Fruit fly (Drosophila melanogaster) whole organism, adult: ENCODE data around the gene CG14974.

Source experiments
- CG11617 ChIP-seq: fragments of 200-800 bp; sonication (Bioruptor generic); optimal IDR thresholded peaks from 2 replicates; lab custom pipeline; 2017; ENCODE audit warnings: mild to moderate bottlenecking, missing biosample characterization, missing genetic modification reagents, missing genetic modification characterization
- CG12768 ChIP-seq: fragments of 200-800 bp; sonication (Bioruptor generic); optimal IDR thresholded peaks from 2 replicates; lab custom pipeline; 2017; ENCODE audit warnings: missing biosample characterization, missing genetic modification characterization, mild to moderate bottlenecking, moderate library complexity, missing genetic modification reagents
- CG14711 ChIP-seq: fragments of 200-800 bp; sonication (Bioruptor generic); optimal IDR thresholded peaks from 2 replicates; lab custom pipeline; 2018; ENCODE audit warnings: missing biosample characterization, mild to moderate bottlenecking, missing genetic modification characterization, moderate library complexity
- CG1620 ChIP-seq: fragments of 200-800 bp; sonication (Bioruptor generic); optimal IDR thresholded peaks from 2 replicates; lab custom pipeline; 2016; ENCODE audit warnings: missing biosample characterization, missing genetic modification characterization
- CG33017 ChIP-seq: fragments of 200-800 bp; sonication (Bioruptor generic); optimal IDR thresholded peaks from 2 replicates; lab custom pipeline; 2018; ENCODE audit warnings: missing biosample characterization, mild to moderate bottlenecking, missing genetic modification characterization, moderate library complexity
- CG5204 ChIP-seq: fragments of 200-800 bp; sonication (Bioruptor generic); optimal IDR thresholded peaks from 2 replicates; lab custom pipeline; 2016; ENCODE audit warnings: missing biosample characterization, missing genetic modification characterization
- CG7045 ChIP-seq: fragments of 200-800 bp; sonication (Bioruptor generic); optimal IDR thresholded peaks from 2 replicates; lab custom pipeline; 2017; ENCODE audit warnings: missing biosample characterization, mild to moderate bottlenecking, missing genetic modification characterization
- CG7101 ChIP-seq: fragments of 200-800 bp; sonication (Bioruptor generic); optimal IDR thresholded peaks from 2 replicates; lab custom pipeline; 2018; ENCODE audit warnings: missing biosample characterization, mild to moderate bottlenecking, missing genetic modification characterization, moderate library complexity
- Clk ChIP-seq: fragments of 200-800 bp; sonication (Bioruptor generic); optimal IDR thresholded peaks from 2 replicates; lab custom pipeline; 2017; ENCODE audit warnings: missing biosample characterization, missing genetic modification characterization
- Crg-1 ChIP-seq: fragments of 200-800 bp; sonication (Bioruptor generic); optimal IDR thresholded peaks from 2 replicates; lab custom pipeline; 2016; ENCODE audit warnings: missing biosample characterization, missing genetic modification characterization
- Hr96 ChIP-seq: fragments of 200-800 bp; sonication (Bioruptor generic); optimal IDR thresholded peaks from 2 replicates; lab custom pipeline; 2016; ENCODE audit warnings: missing biosample characterization, missing genetic modification characterization
- Mnt ChIP-seq: fragments of 200-800 bp; sonication (Bioruptor generic); optimal IDR thresholded peaks from 2 replicates; lab custom pipeline; 2016; ENCODE audit warnings: missing biosample characterization, mild to moderate bottlenecking, missing genetic modification characterization
- bab1 ChIP-seq: fragments of 200-800 bp; sonication (Bioruptor generic); optimal IDR thresholded peaks from 3 replicates; lab custom pipeline; 2019; ENCODE audit warnings: missing biosample characterization, mild to moderate bottlenecking, missing genetic modification characterization, moderate library complexity
- cic ChIP-seq: fragments of 200-800 bp; sonication (Bioruptor generic); optimal IDR thresholded peaks from 2 replicates; lab custom pipeline; 2017; ENCODE audit warnings: missing biosample characterization, mild to moderate bottlenecking, missing genetic modification characterization, moderate library complexity
- cnc ChIP-seq, 2 experiments: fragments of >200 bp; optimal IDR thresholded peaks; 2 replicates each; lab custom pipeline; 2017
- kay ChIP-seq: fragments of 200-800 bp; sonication (Bioruptor generic); peaks from one replicate; lab custom pipeline; 2016; ENCODE audit warnings: missing biosample characterization, missing genetic modification characterization, borderline replicate concordance
- ovo ChIP-seq: fragments of 200-800 bp; sonication (Bioruptor generic); optimal IDR thresholded peaks from 2 replicates; lab custom pipeline; 2016; ENCODE audit warnings: missing biosample characterization, missing genetic modification characterization
- pad ChIP-seq: fragments of 200-800 bp; sonication (Bioruptor generic); optimal IDR thresholded peaks from 3 replicates; lab custom pipeline; 2017; ENCODE audit warnings: missing biosample characterization, missing genetic modification characterization, mild to moderate bottlenecking, moderate library complexity, missing genetic modification reagents
- tj ChIP-seq: fragments of 200-800 bp; sonication (Bioruptor generic); optimal IDR thresholded peaks from 3 replicates; lab custom pipeline; 2017; ENCODE audit warnings: missing biosample characterization, mild to moderate bottlenecking, missing genetic modification characterization, moderate library complexity
- toe ChIP-seq: fragments of 200-800 bp; sonication (Bioruptor generic); optimal IDR thresholded peaks from 2 replicates; lab custom pipeline; 2016; ENCODE audit warnings: missing biosample characterization, missing genetic modification characterization

Gene CG14974

DNA sequence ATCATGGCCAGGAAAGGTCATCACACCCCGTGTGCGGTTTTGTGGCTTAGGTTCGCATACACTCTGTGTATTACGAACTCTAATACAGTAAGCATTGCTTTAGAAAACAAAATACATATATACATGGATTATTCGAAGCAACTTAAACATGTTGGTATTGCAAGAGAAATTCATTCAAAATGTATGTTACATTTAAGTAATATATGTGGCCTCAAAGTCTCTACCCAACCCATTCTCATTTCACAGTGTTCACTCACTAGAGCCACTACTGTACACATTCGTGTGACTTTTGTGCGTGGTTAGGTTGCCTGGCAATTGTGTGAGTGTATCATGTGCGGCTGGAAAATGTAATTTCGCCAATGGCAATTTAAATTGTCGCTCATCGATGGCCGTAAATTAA lies 13.8 kb downstream of the CG14974 start:
- TF ChIP-seq CG1620 (GFP tag; lab: Kevin White, UChicago) (no peak), CG5204 (no peak), Crg-1 (GFP tag; lab: Kevin White, UChicago) (no peak), CG33017 (tag; lab: Kevin White, UChicago) (no peak), Mnt (GFP tag; lab: Kevin White, UChicago) (no peak), pad (GFP tag; lab: Kevin White, UChicago) (no peak), kay (GFP tag; lab: Kevin White, UChicago) (no peak), ovo (no peak), toe (GFP tag; lab: Kevin White, UChicago) (no peak), CG12768 (GFP tag; lab: Kevin White, UChicago) (no peak), CG11617 (GFP tag; lab: Kevin White, UChicago) (no peak), cnc (optimal IDR thresholded peaks at IDR 0.05; lab: Kevin White, UChicago) (no peak), cic (GFP tag; lab: Kevin White, UChicago) (no peak), Hr96 (GFP tag; lab: Kevin White, UChicago) (no peak), tj (GFP tag; lab: Kevin White, UChicago) (no peak), bab1 (GFP tag; lab: Kevin White, UChicago) (no peak), CG7101 (no peak), CG14711 (tag; lab: Kevin White, UChicago) (no peak)

- TF ChIP-seq bab1 (GFP tag; lab: Kevin White, UChicago) (no peak), cic (GFP tag; lab: Kevin White, UChicago) (no peak), Crg-1 (GFP tag; lab: Kevin White, UChicago) (no peak), Clk (GFP tag; lab: Kevin White, UChicago) (no peak), kay (GFP tag; lab: Kevin White, UChicago) (no peak), cnc (optimal IDR thresholded peaks at IDR 0.05; lab: Kevin White, UChicago) (no peak), CG7045 (GFP tag; lab: Kevin White, UChicago) (no peak), Hr96 (GFP tag; lab: Kevin White, UChicago) (no peak), CG14711 (tag; lab: Kevin White, UChicago) (no peak), CG11617 (GFP tag; lab: Kevin White, UChicago) (no peak), CG7101 (no peak), ovo (no peak), toe (GFP tag; lab: Kevin White, UChicago) (no peak), CG33017 (tag; lab: Kevin White, UChicago) (no peak), Mnt (GFP tag; lab: Kevin White, UChicago) (no peak), CG1620 (GFP tag; lab: Kevin White, UChicago) (no peak), CG12768 (GFP tag; lab: Kevin White, UChicago) (no peak), pad (GFP tag; lab: Kevin White, UChicago) (no peak), CG5204 (no peak), tj (GFP tag; lab: Kevin White, UChicago) (no peak)
These were observed 24.5 kb downstream of the CG14974 start for dm6 chr3L:3596346-3596745.

DNA sequence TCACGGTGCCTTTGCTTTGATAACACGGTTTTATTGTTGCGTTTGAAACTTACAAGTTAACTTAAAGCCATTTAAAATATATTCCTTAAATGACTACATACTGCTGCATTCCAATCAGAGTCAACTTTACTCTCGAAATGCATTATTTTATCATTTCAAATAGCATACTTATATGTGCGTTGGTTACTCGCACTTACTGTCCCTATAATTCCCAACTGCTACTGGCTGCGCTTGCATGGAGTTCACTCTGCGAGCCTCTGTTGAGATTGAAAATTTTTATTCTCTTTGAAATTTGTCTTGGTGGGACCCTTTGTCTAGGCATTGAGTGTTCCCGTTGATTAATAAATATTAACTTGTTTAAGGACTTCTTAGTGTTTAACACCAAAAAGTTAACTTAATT lies 27.3 kb downstream of the CG14974 start:
- TF ChIP-seq pad (GFP tag; lab: Kevin White, UChicago) (no peak), CG14711 (tag; lab: Kevin White, UChicago) (no peak), Hr96 (GFP tag; lab: Kevin White, UChicago) (no peak), cic (GFP tag; lab: Kevin White, UChicago) (no peak), bab1 (GFP tag; lab: Kevin White, UChicago) (no peak), ovo (no peak), toe (GFP tag; lab: Kevin White, UChicago) (no peak), CG7101 (no peak), cnc (optimal IDR thresholded peaks at IDR 0.05; lab: Kevin White, UChicago) (no peak), Crg-1 (GFP tag; lab: Kevin White, UChicago) (no peak), tj (GFP tag; lab: Kevin White, UChicago) (no peak), CG5204 (no peak), CG33017 (tag; lab: Kevin White, UChicago) (no peak), CG1620 (GFP tag; lab: Kevin White, UChicago) (no peak), CG11617 (GFP tag; lab: Kevin White, UChicago) (no peak), CG7045 (GFP tag; lab: Kevin White, UChicago) (no peak), kay (GFP tag; lab: Kevin White, UChicago) (no peak), Clk (GFP tag; lab: Kevin White, UChicago) (no peak)

DNA sequence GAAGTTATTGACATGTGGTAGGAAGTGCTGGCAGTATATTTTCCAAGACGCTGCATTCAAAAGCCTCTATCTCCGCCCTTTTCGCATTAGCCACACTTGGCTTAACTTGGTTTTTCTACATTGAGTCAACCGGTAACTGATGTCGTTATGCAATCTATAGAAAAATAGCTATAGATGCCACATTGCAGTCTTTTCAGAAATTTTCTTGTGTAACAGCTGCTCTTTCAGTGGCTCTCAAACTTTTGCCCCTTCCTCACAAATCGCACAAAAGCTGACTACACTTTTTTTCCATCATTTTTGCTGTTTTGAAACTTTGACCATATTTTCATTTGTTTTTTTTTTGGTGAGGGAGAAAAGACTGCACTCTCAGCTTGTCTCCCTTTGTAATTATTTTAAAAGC lies 50.2 kb downstream of the CG14974 start:
- TF ChIP-seq tj (GFP tag; lab: Kevin White, UChicago): no peak
- no peak for TF ChIP-seq CG1620 (GFP tag; lab: Kevin White, UChicago)
- no peak for TF ChIP-seq pad (GFP tag; lab: Kevin White, UChicago)
- no peak for TF ChIP-seq Clk (GFP tag; lab: Kevin White, UChicago)
- no peak for TF ChIP-seq CG7045 (GFP tag; lab: Kevin White, UChicago)
- TF ChIP-seq cic (GFP tag; lab: Kevin White, UChicago): no peak
- no peak for TF ChIP-seq bab1 (GFP tag; lab: Kevin White, UChicago)
- TF ChIP-seq CG14711 (tag; lab: Kevin White, UChicago): no peak
- TF ChIP-seq Crg-1 (GFP tag; lab: Kevin White, UChicago): no peak
- no peak for TF ChIP-seq Hr96 (GFP tag; lab: Kevin White, UChicago)
- no peak for TF ChIP-seq cnc (optimal IDR thresholded peaks at IDR 0.05; lab: Kevin White, UChicago)
- TF ChIP-seq CG5204: no peak
- TF ChIP-seq kay (GFP tag; lab: Kevin White, UChicago): no peak
- TF ChIP-seq CG12768 (GFP tag; lab: Kevin White, UChicago): no peak
